Fruit fly (Drosophila melanogaster) S2 (cell line): ENCODE measurements around the gene CG45071.

Source experiments
- CG8478 ChIP-seq: fragments of >200 bp; optimal IDR thresholded peaks from 2 replicates; lab custom pipeline; 2018
- CTCF ChIP-seq, 2 experiments: fragments of >200 bp; optimal IDR thresholded peaks; 2 replicates each; lab custom pipeline; 2018

- TF ChIP-seq CTCF (optimal IDR thresholded peaks at IDR 0.05; lab: Kevin White, UChicago) (no peak), CG8478 (no peak)
Observed at dm6 chr3L:15084288-15084687, 21.4 kb upstream of the CG45071 start.
